Worm (Caenorhabditis elegans): Measurements from ENCODE around the gene Y50E8A.10.
"Not testable (repeated sequence)": the region's sequence is repeated elsewhere in the genome, so short reads cannot be mapped to it uniquely, and the experiment has no call there.

The Y50E8A.10 gene

ce11 chrV:14826952-14827351 lies 47.2 kb downstream of the Y50E8A.10 start, which contains the start of gene nspa-8:
TSS of gene nspa-8 (minus strand) at chrV:14827052.
- not testable (repeated sequence) for TF ChIP-seq sem-2 (GFP tag; optimal IDR thresholded peaks at IDR 0.05); ztf-11 (tag; optimal IDR thresholded peaks at IDR 0.05); drap-1 (GFP tag; optimal IDR thresholded peaks at IDR 0.05)

ce11 chrV:14828407-14828806 lies 48.6 kb downstream of the Y50E8A.10 start:
- TF ChIP-seq ceh-83 (GFP tag; optimal IDR thresholded peaks at IDR 0.05): peak; percentile 34
- TF ChIP-seq nhr-237 (tag; optimal IDR thresholded peaks at IDR 0.05): no peak
- peak; percentile 16 for TF ChIP-seq sem-2 (GFP tag; optimal IDR thresholded peaks at IDR 0.05)

All from whole organism, mixed stage, embryonic.